ENCODE assay signal across 1 fruit fly cellular context in genomic region chr3L:7249167-7249566, dm6.
TF ChIP-seq lines count a peak whose summit lies in the region.

Gene Cdc27 (minus strand): TSS chr3L:7249340.

TF ChIP-seq in whole organism, embryonic, 481 proteins besides CTCF, POLR2A, EP300 and RAD21 (continued from another document and continues in another):
- TF ChIP-seq jigr1 (GFP tag; IDR thresholded peaks at IDR 0.05; lab: Robert Waterston, UW) (no peak; the same call in 2 of the 3 replicates), fd102C (GFP tag; optimal IDR thresholded peaks at IDR 0.05; lab: Kevin White, UChicago) (no peak), tna (GFP tag; IDR thresholded peaks at IDR 0.05; lab: Robert Waterston, UW; ENCODE audit: partially characterized antibody) (peak; percentile 60), mld (GFP tag; IDR thresholded peaks at IDR 0.05; lab: Robert Waterston, UW; ENCODE audit: partially characterized antibody) (peak; percentile 27; the same call in 1 of the 3 replicates), bcd (GFP tag; optimal IDR thresholded peaks at IDR 0.05; lab: Kevin White, UChicago) (peak; percentile 42), CG7357 (GFP tag; IDR thresholded peaks at IDR 0.05; lab: Robert Waterston, UW) (peak; percentile 98), dpn (GFP tag; optimal IDR thresholded peaks at IDR 0.05; lab: Kevin White, UChicago) (peak; percentile 43 to 52), zen2 (GFP tag; IDR thresholded peaks at IDR 0.05; lab: Robert Waterston, UW; ENCODE audit: partially characterized antibody) (peak; percentile 61; the same call in 1 of the 3 replicates), CG30020 (tag; optimal IDR thresholded peaks at IDR 0.05; lab: Kevin White, UChicago) (peak; percentile 94), Taf1 (GFP tag; IDR thresholded peaks at IDR 0.05; lab: Robert Waterston, UW) (no peak), scrt (GFP tag; optimal IDR thresholded peaks at IDR 0.05; lab: Kevin White, UChicago) (peak; percentile 19), Mad (GFP tag; optimal IDR thresholded peaks at IDR 0.05; lab: Kevin White, UChicago) (peak; percentile 16), lab (GFP tag; optimal IDR thresholded peaks at IDR 0.05; lab: Kevin White, UChicago) (peak; percentile 40), Ets97D (GFP tag; optimal IDR thresholded peaks at IDR 0.05; lab: Kevin White, UChicago) (peak; percentile 70), CG13624 (GFP tag; optimal IDR thresholded peaks at IDR 0.05; lab: Kevin White, UChicago) (no peak), sc (optimal IDR thresholded peaks at IDR 0.05; lab: Kevin White, UChicago) (no peak), sc (GFP tag; optimal IDR thresholded peaks at IDR 0.05; lab: Kevin White, UChicago) (no peak), CG15073 (GFP tag; optimal IDR thresholded peaks at IDR 0.05; lab: Kevin White, UChicago) (no peak), CG8359 (GFP tag; optimal IDR thresholded peaks at IDR 0.05; lab: Kevin White, UChicago; ENCODE audit: borderline replicate concordance) (no peak), crol (GFP tag; IDR thresholded peaks at IDR 0.05; lab: Robert Waterston, UW) (no peak), Vsx1 (GFP tag; optimal IDR thresholded peaks at IDR 0.05; lab: Kevin White, UChicago) (no peak), Sin3A (optimal IDR thresholded peaks at IDR 0.05; lab: Kevin White, UChicago) (peak; percentile 58), CG5953 (GFP tag; IDR thresholded peaks at IDR 0.05; lab: Robert Waterston, UW) (no peak), Sox100B (GFP tag; optimal IDR thresholded peaks at IDR 0.05; lab: Kevin White, UChicago) (no peak), Bteb2 (GFP tag; optimal IDR thresholded peaks at IDR 0.05; lab: Kevin White, UChicago) (peak; percentile 29), gcm (GFP tag; optimal IDR thresholded peaks at IDR 0.05; lab: Kevin White, UChicago) (no peak), CG13123 (GFP tag; optimal IDR thresholded peaks at IDR 0.05; lab: Kevin White, UChicago) (no peak), pros (GFP tag; optimal IDR thresholded peaks at IDR 0.05; lab: Kevin White, UChicago) (no peak), unc-4 (GFP tag; IDR thresholded peaks at IDR 0.05; lab: Robert Waterston, UW; ENCODE audit: partially characterized antibody) (peak; percentile 85), C15 (GFP tag; IDR thresholded peaks at IDR 0.05; lab: Robert Waterston, UW) (no peak), CG17802 (tag; optimal IDR thresholded peaks at IDR 0.05; lab: Kevin White, UChicago) (peak; percentile 94), Ada2b (GFP tag; IDR thresholded peaks at IDR 0.05; lab: Robert Waterston, UW) (peak; percentile 43), Neu2 (GFP tag; optimal IDR thresholded peaks at IDR 0.05; lab: Kevin White, UChicago; ENCODE audit: borderline replicate concordance) (no peak), CG12155 (GFP tag; optimal IDR thresholded peaks at IDR 0.05; lab: Kevin White, UChicago) (peak; percentile 36), Nf-YB (GFP tag; optimal IDR thresholded peaks at IDR 0.05; lab: Kevin White, UChicago) (no peak), HLH4C (GFP tag; IDR thresholded peaks at IDR 0.05; lab: Robert Waterston, UW; ENCODE audit: partially characterized antibody) (peak; percentile 71), CG11247 (GFP tag; IDR thresholded peaks at IDR 0.05; lab: Robert Waterston, UW) (no peak), Bdp1 (GFP tag; optimal IDR thresholded peaks at IDR 0.05; lab: Kevin White, UChicago) (no peak), CoRest (tag; optimal IDR thresholded peaks at IDR 0.05; lab: Kevin White, UChicago) (peak; percentile 62), ci (GFP tag; IDR thresholded peaks at IDR 0.05; lab: Robert Waterston, UW) (peak; percentile 62; the same call in 2 of the 3 replicates), CG31365 (tag; optimal IDR thresholded peaks at IDR 0.05; lab: Kevin White, UChicago) (no peak), prd (optimal IDR thresholded peaks at IDR 0.05; lab: Kevin White, UChicago) (no peak), prd (GFP tag; IDR thresholded peaks at IDR 0.05; lab: Robert Waterston, UW) (peak; percentile 23; the same call in 1 of the 3 replicates), CG17912 (GFP tag; optimal IDR thresholded peaks at IDR 0.05; lab: Kevin White, UChicago) (no peak), HmgD (GFP tag; optimal IDR thresholded peaks at IDR 0.05; lab: Kevin White, UChicago) (peak; percentile 59), kay (GFP tag; optimal IDR thresholded peaks at IDR 0.05; lab: Kevin White, UChicago) (peak; percentile 9), dimm (GFP tag; IDR thresholded peaks at IDR 0.05; lab: Robert Waterston, UW) (no peak), bbx (GFP tag; IDR thresholded peaks at IDR 0.05; lab: Robert Waterston, UW; ENCODE audit: partially characterized antibody) (peak; percentile 78), Hr51 (GFP tag; optimal IDR thresholded peaks at IDR 0.05; lab: Kevin White, UChicago) (peak in 1 of 2 experiments; percentile 31), CG17361 (GFP tag; IDR thresholded peaks at IDR 0.05; lab: Robert Waterston, UW) (peak; percentile 60), wdn (GFP tag; IDR thresholded peaks at IDR 0.05; lab: Robert Waterston, UW) (no peak), Hr78 (GFP tag; optimal IDR thresholded peaks at IDR 0.05; lab: Kevin White, UChicago) (peak in 1 of 2 experiments; percentile 68), CG4617 (GFP tag; optimal IDR thresholded peaks at IDR 0.05; lab: Kevin White, UChicago; ENCODE audit: borderline replicate concordance) (peak; percentile 93), CG10147 (GFP tag; optimal IDR thresholded peaks at IDR 0.05; lab: Kevin White, UChicago) (peak; percentile 32), CG4404 (GFP tag; IDR thresholded peaks at IDR 0.05; lab: Robert Waterston, UW) (no peak), tup (GFP tag; optimal IDR thresholded peaks at IDR 0.05; lab: Kevin White, UChicago) (no peak), Trl (optimal IDR thresholded peaks at IDR 0.05; lab: Kevin White, UChicago) (no peak), Trl (GFP tag; optimal IDR thresholded peaks at IDR 0.05; lab: Kevin White, UChicago) (no peak), CG6791 (GFP tag; IDR thresholded peaks at IDR 0.05; lab: Robert Waterston, UW; ENCODE audit: partially characterized antibody) (peak; percentile 84), sima (GFP tag; optimal IDR thresholded peaks at IDR 0.05; lab: Kevin White, UChicago) (no peak), CG15269 (tag; optimal IDR thresholded peaks at IDR 0.05; lab: Kevin White, UChicago) (peak; percentile 21), CG1647 (GFP tag; optimal IDR thresholded peaks at IDR 0.05; lab: Kevin White, UChicago) (no peak), NC2α (GFP tag; optimal IDR thresholded peaks at IDR 0.05; lab: Kevin White, UChicago) (no peak), D19A (tag; optimal IDR thresholded peaks at IDR 0.05; lab: Kevin White, UChicago) (peak; percentile 19), CG9797 (GFP tag; optimal IDR thresholded peaks at IDR 0.05; lab: Kevin White, UChicago) (peak; percentile 82), CkIIα-i1 (GFP tag; IDR thresholded peaks at IDR 0.05; lab: Robert Waterston, UW) (no peak), pb (GFP tag; optimal IDR thresholded peaks at IDR 0.05; lab: Kevin White, UChicago) (no peak), CG16779 (GFP tag; IDR thresholded peaks at IDR 0.05; lab: Robert Waterston, UW) (no peak), vfl (GFP tag; optimal IDR thresholded peaks at IDR 0.05; lab: Kevin White, UChicago) (peak; percentile 24), Opbp (GFP tag; IDR thresholded peaks at IDR 0.05; lab: Robert Waterston, UW; ENCODE audit: partially characterized antibody) (peak; percentile 75), abd-A (tag; optimal IDR thresholded peaks at IDR 0.05; lab: Kevin White, UChicago) (no peak), gem (tag; optimal IDR thresholded peaks at IDR 0.05; lab: Kevin White, UChicago) (peak; percentile 66), CG16813 (GFP tag; IDR thresholded peaks at IDR 0.05; lab: Robert Waterston, UW; ENCODE audit: partially characterized antibody) (peak; percentile 79), Kr (GFP tag; optimal IDR thresholded peaks at IDR 0.05; lab: Kevin White, UChicago) (no peak), luna (GFP tag; optimal IDR thresholded peaks at IDR 0.05; lab: Kevin White, UChicago) (no peak), CG6175 (GFP tag; IDR thresholded peaks at IDR 0.05; lab: Robert Waterston, UW) (no peak), Fer3 (tag; optimal IDR thresholded peaks at IDR 0.05; lab: Kevin White, UChicago) (peak; percentile 41), klu (GFP tag; IDR thresholded peaks at IDR 0.05; lab: Robert Waterston, UW) (no peak), ase (GFP tag; IDR thresholded peaks at IDR 0.05; lab: Robert Waterston, UW) (peak; percentile 54; the same call in 2 of the 3 replicates), CG32772 (GFP tag; IDR thresholded peaks at IDR 0.05; lab: Robert Waterston, UW) (no peak), CG17829 (tag; optimal IDR thresholded peaks at IDR 0.05; lab: Kevin White, UChicago) (peak; percentile 77), NFAT (GFP tag; IDR thresholded peaks at IDR 0.05; lab: Robert Waterston, UW) (peak; percentile 38; the same call in 1 of the 2 replicates), CG30403 (GFP tag; optimal IDR thresholded peaks at IDR 0.05; lab: Kevin White, UChicago) (peak; percentile 57), ind (GFP tag; optimal IDR thresholded peaks at IDR 0.05; lab: Kevin White, UChicago) (peak; percentile 14), CG9817 (tag; optimal IDR thresholded peaks at IDR 0.05; lab: Kevin White, UChicago) (peak; percentile 13), CG4707 (GFP tag; optimal IDR thresholded peaks at IDR 0.05; lab: Kevin White, UChicago) (no peak), Abd-B (GFP tag; optimal IDR thresholded peaks at IDR 0.05; lab: Kevin White, UChicago) (peak; percentile 67), bowl (GFP tag; IDR thresholded peaks at IDR 0.05; lab: Robert Waterston, UW) (no peak), Xbp1 (GFP tag; optimal IDR thresholded peaks at IDR 0.05; lab: Kevin White, UChicago) (peak; percentile 33), CG31388 (GFP tag; optimal IDR thresholded peaks at IDR 0.05; lab: Kevin White, UChicago) (no peak), CG10565 (GFP tag; optimal IDR thresholded peaks at IDR 0.05; lab: Kevin White, UChicago) (no peak), Rfx (GFP tag; IDR thresholded peaks at IDR 0.05; lab: Robert Waterston, UW) (peak; percentile 68; the same call in 1 of the 2 replicates), CG8924 (tag; optimal IDR thresholded peaks at IDR 0.05; lab: Kevin White, UChicago) (peak; percentile 57), croc (GFP tag; conservative IDR thresholded peaks at IDR 0.05; lab: Robert Waterston, UW) (no peak), CG32767 (GFP tag; IDR thresholded peaks at IDR 0.05; lab: Robert Waterston, UW) (no peak), sna (GFP tag; IDR thresholded peaks at IDR 0.05; lab: Robert Waterston, UW; ENCODE audit: partially characterized antibody) (peak; percentile 75; the same call in 1 of the 2 replicates), CG15601 (tag; optimal IDR thresholded peaks at IDR 0.05; lab: Kevin White, UChicago) (peak; percentile 25), bab2 (GFP tag; optimal IDR thresholded peaks at IDR 0.05; lab: Kevin White, UChicago) (no peak), CG7556 (GFP tag; optimal IDR thresholded peaks at IDR 0.05; lab: Kevin White, UChicago) (no peak), h (optimal IDR thresholded peaks at IDR 0.05; lab: Kevin White, UChicago) (no peak), CG8281 (tag; optimal IDR thresholded peaks at IDR 0.05; lab: Kevin White, UChicago) (no peak), Elba2 (GFP tag; optimal IDR thresholded peaks at IDR 0.05; lab: Kevin White, UChicago) (no peak), CG7963 (GFP tag; IDR thresholded peaks at IDR 0.05; lab: Robert Waterston, UW; ENCODE audit: partially characterized antibody) (peak; percentile 65), CG11085 (GFP tag; IDR thresholded peaks at IDR 0.05; lab: Robert Waterston, UW) (no peak), Oaz (GFP tag; IDR thresholded peaks at IDR 0.05; lab: Robert Waterston, UW) (no peak), CG2129 (GFP tag; IDR thresholded peaks at IDR 0.05; lab: Robert Waterston, UW; ENCODE audit: partially characterized antibody) (peak; percentile 37; the same call in 1 of the 2 replicates), CG2678 (tag; optimal IDR thresholded peaks at IDR 0.05; lab: Kevin White, UChicago) (peak; percentile 55), ewg (GFP tag; optimal IDR thresholded peaks at IDR 0.05; lab: Kevin White, UChicago) (no peak), CG10274 (GFP tag; optimal IDR thresholded peaks at IDR 0.05; lab: Kevin White, UChicago) (no peak), CG12744 (GFP tag; optimal IDR thresholded peaks at IDR 0.05; lab: Kevin White, UChicago) (no peak), Ets65A (GFP tag; lab: Kevin White, UChicago) (peak; percentile 70), CG4854 (GFP tag; optimal IDR thresholded peaks at IDR 0.05; lab: Kevin White, UChicago) (peak; percentile 5), fd64A (GFP tag; optimal IDR thresholded peaks at IDR 0.05; lab: Kevin White, UChicago) (no peak), slp2 (GFP tag; optimal IDR thresholded peaks at IDR 0.05; lab: Kevin White, UChicago) (no peak), ac (GFP tag; optimal IDR thresholded peaks at IDR 0.05; lab: Kevin White, UChicago) (no peak), salm (tag; optimal IDR thresholded peaks at IDR 0.05; lab: Kevin White, UChicago) (no peak), nau (GFP tag; optimal IDR thresholded peaks at IDR 0.05; lab: Kevin White, UChicago) (no peak), CG6813 (GFP tag; optimal IDR thresholded peaks at IDR 0.05; lab: Kevin White, UChicago) (no peak), slou (GFP tag; optimal IDR thresholded peaks at IDR 0.05; lab: Kevin White, UChicago) (peak; percentile 2), cg (GFP tag; optimal IDR thresholded peaks at IDR 0.05; lab: Kevin White, UChicago) (no peak), exex (tag; optimal IDR thresholded peaks at IDR 0.05; lab: Kevin White, UChicago) (no peak), gro (GFP tag; optimal IDR thresholded peaks at IDR 0.05; lab: Kevin White, UChicago) (peak; percentile 42), Meics (GFP tag; optimal IDR thresholded peaks at IDR 0.05; lab: Kevin White, UChicago) (peak; percentile 50), Ravus (GFP tag; IDR thresholded peaks at IDR 0.05; lab: Robert Waterston, UW) (no peak), Hey (tag; optimal IDR thresholded peaks at IDR 0.05; lab: Kevin White, UChicago) (no peak), ken (GFP tag; IDR thresholded peaks at IDR 0.05; lab: Robert Waterston, UW) (0 out of 3 replicates have a peak, but pooled peaks have one; percentile 42), sim (GFP tag; IDR thresholded peaks at IDR 0.05; lab: Robert Waterston, UW) (no peak), Scr (GFP tag; IDR thresholded peaks at IDR 0.05; lab: Robert Waterston, UW; ENCODE audit: partially characterized antibody) (peak; percentile 84), Fer1 (GFP tag; optimal IDR thresholded peaks at IDR 0.05; lab: Kevin White, UChicago) (no peak), Dip2 (GFP tag; IDR thresholded peaks at IDR 0.05; lab: Robert Waterston, UW) (no peak), CG14050 (GFP tag; IDR thresholded peaks at IDR 0.05; lab: Robert Waterston, UW) (no peak), BtbVII (GFP tag; optimal IDR thresholded peaks at IDR 0.05; lab: Kevin White, UChicago) (no peak)
